Worm (Caenorhabditis elegans): ENCODE results near the gene sqt-2.

ce11 chrII:586-985 is 22.5 kb upstream of the sqt-2 start:
- no peak for TF ChIP-seq ztf-11 (tag; optimal IDR thresholded peaks at IDR 0.05)
- no peak for TF ChIP-seq pha-4 (tag; optimal IDR thresholded peaks at IDR 0.05)
- TF ChIP-seq mep-1 (tag; optimal IDR thresholded peaks at IDR 0.05): peak; percentile 35
- TF ChIP-seq nhr-28 (tag; optimal IDR thresholded peaks at IDR 0.05): no peak
- no peak for TF ChIP-seq blmp-1 (tag; optimal IDR thresholded peaks at IDR 0.05)
- no peak for TF ChIP-seq snpc-4 (tag; optimal IDR thresholded peaks at IDR 0.05)
- no peak for TF ChIP-seq lsy-2 (tag; optimal IDR thresholded peaks at IDR 0.05)
- TF ChIP-seq unc-39 (tag; optimal IDR thresholded peaks at IDR 0.05): no peak
- TF ChIP-seq nhr-76 (tag; optimal IDR thresholded peaks at IDR 0.05): no peak

Data from whole organism, mixed stage, embryonic.